Fruit fly (Drosophila melanogaster) whole organism, embryonic: Measurements from ENCODE around the gene CCHa1.

Experiments used
- CG11696 ChIP-seq: fragments of 200-800 bp; sonication (Bioruptor generic); IDR thresholded peaks from 2 replicates; pipeline ENCODE4 v1.3.6; 2022; ENCODE audit warnings: missing biosample characterization, missing genetic modification characterization
- CG12155 ChIP-seq: fragments of 200-800 bp; sonication (Bioruptor generic); optimal IDR thresholded peaks from 3 replicates; lab custom pipeline; 2016; ENCODE audit warnings: missing biosample characterization, missing genetic modification characterization
- CG13624 ChIP-seq: fragments of 200-800 bp; sonication (Bioruptor generic); optimal IDR thresholded peaks from 2 replicates; lab custom pipeline; 2016; ENCODE audit warnings: missing biosample characterization, missing genetic modification characterization
- CG14014 ChIP-seq: fragments of 200-800 bp; sonication (Bioruptor generic); IDR thresholded peaks from 2 replicates; pipeline ENCODE4 v1.3.6; 2022; ENCODE audit warnings: missing biosample characterization, missing genetic modification characterization
- CG17328 ChIP-seq: fragments of 200-800 bp; sonication (Bioruptor generic); IDR thresholded peaks from 2 replicates; pipeline ENCODE4 v1.3.6; 2022; ENCODE audit warnings: missing biosample characterization, missing genetic modification characterization
- CG17802 ChIP-seq: fragments of 200-800 bp; sonication (Bioruptor generic); optimal IDR thresholded peaks from 2 replicates; lab custom pipeline; 2018; ENCODE audit warnings: missing biosample characterization, mild to moderate bottlenecking, missing genetic modification characterization, moderate library complexity
- CG31224 ChIP-seq: fragments of 200-800 bp; sonication (Bioruptor generic); IDR thresholded peaks from 2 replicates; pipeline ENCODE4 v1.3.6; 2022; ENCODE audit warnings: missing biosample characterization, missing genetic modification characterization
- CG32772 ChIP-seq: fragments of 200-800 bp; sonication (Bioruptor generic); IDR thresholded peaks from 2 replicates; pipeline ENCODE4 v1.3.6; 2022; ENCODE audit warnings: missing biosample characterization, missing genetic modification characterization
- CG3726 ChIP-seq: fragments of 200-800 bp; sonication (Bioruptor generic); IDR thresholded peaks from 3 replicates; pipeline ENCODE4, ENCODE4 v1.3.6; 2022; ENCODE audit warnings: missing biosample characterization, missing genetic modification characterization
- CG42726 ChIP-seq: fragments of 200-800 bp; sonication (Bioruptor generic); IDR thresholded peaks from 2 replicates; pipeline ENCODE4 v1.3.6; 2022; ENCODE audit warnings: missing biosample characterization, missing genetic modification characterization; ENCODE audit not compliant: partially characterized antibody
- CG4282 ChIP-seq: fragments of 200-800 bp; sonication (Bioruptor generic); optimal IDR thresholded peaks from 2 replicates; lab custom pipeline; 2016; ENCODE audit warnings: missing biosample characterization, missing genetic modification characterization
- CG5953 ChIP-seq: fragments of 200-800 bp; sonication (Bioruptor generic); IDR thresholded peaks from 2 replicates; pipeline ENCODE4 v1.3.6; 2022; ENCODE audit warnings: missing biosample characterization, missing genetic modification characterization
- CG6254 ChIP-seq: fragments of 200-800 bp; sonication (Bioruptor generic); optimal IDR thresholded peaks from 3 replicates; lab custom pipeline; 2017; ENCODE audit warnings: mild to moderate bottlenecking, missing biosample characterization, missing genetic modification reagents, missing genetic modification characterization
- CG6813 ChIP-seq: fragments of 200-800 bp; sonication (Bioruptor generic); optimal IDR thresholded peaks from 2 replicates; lab custom pipeline; 2017; ENCODE audit warnings: missing biosample characterization, missing genetic modification characterization, mild to moderate bottlenecking, moderate library complexity, missing genetic modification reagents
- D19B ChIP-seq: fragments of 200-800 bp; sonication (Bioruptor generic); optimal IDR thresholded peaks from 2 replicates; lab custom pipeline; 2017; ENCODE audit warnings: missing biosample characterization, mild to moderate bottlenecking, missing genetic modification characterization
- Dbx ChIP-seq: fragments of 200-800 bp; sonication (Bioruptor generic); IDR thresholded peaks from 3 replicates; pipeline ENCODE4 v1.3.6; 2022; ENCODE audit warnings: missing biosample characterization, missing genetic modification characterization
- Deaf1 ChIP-seq: fragments of 200-800 bp; optimal IDR thresholded peaks from 3 replicates; lab custom pipeline; 2019; ENCODE audit warnings: missing biosample characterization, mild to moderate bottlenecking, missing genetic modification characterization, moderate library complexity
- Dip2 ChIP-seq: fragments of 200-800 bp; sonication (Bioruptor generic); IDR thresholded peaks from 2 replicates; pipeline ENCODE4 v1.3.6; 2022; ENCODE audit warnings: missing biosample characterization, missing genetic modification characterization
- Eip74EF ChIP-seq, 2 experiments: fragments of 200-800 bp in 1 of 2; fragments of >200 bp in 1 of 2; sonication (Bioruptor generic) in 1 of 2; optimal IDR thresholded peaks; 2 replicates each; lab custom pipeline; 2017 to 2019; ENCODE audit warnings: missing biosample characterization in 2 of 2, missing genetic modification characterization in 2 of 2, mild to moderate bottlenecking in 1 of 2, moderate library complexity in 1 of 2
- Hand ChIP-seq: fragments of 200-800 bp; sonication (Bioruptor generic); optimal IDR thresholded peaks from 2 replicates; lab custom pipeline; 2017; ENCODE audit warnings: mild to moderate bottlenecking, missing biosample characterization, missing genetic modification reagents, missing genetic modification characterization
- Hsf ChIP-seq: fragments of 200-800 bp; sonication (Bioruptor generic); optimal IDR thresholded peaks from 3 replicates; lab custom pipeline; 2016; ENCODE audit warnings: missing biosample characterization, missing genetic modification characterization
- MESR4 ChIP-seq: fragments of 200-800 bp; sonication (Bioruptor generic); optimal IDR thresholded peaks from 2 replicates; lab custom pipeline; 2018; ENCODE audit warnings: missing biosample characterization, mild to moderate bottlenecking, missing genetic modification characterization, moderate library complexity
- Max ChIP-seq: fragments of 200-800 bp; sonication (Bioruptor generic); optimal IDR thresholded peaks from 2 replicates; lab custom pipeline; 2016; ENCODE audit warnings: missing biosample characterization, mild to moderate bottlenecking, missing genetic modification characterization
- Neu2 ChIP-seq: fragments of 200-800 bp; sonication (Bioruptor generic); optimal IDR thresholded peaks from 3 replicates; lab custom pipeline; 2016; ENCODE audit warnings: missing biosample characterization, missing genetic modification characterization, borderline replicate concordance
- Nf-YB ChIP-seq: fragments of 200-800 bp; sonication (Bioruptor generic); optimal IDR thresholded peaks from 3 replicates; lab custom pipeline; 2019; ENCODE audit warnings: missing biosample characterization, mild to moderate bottlenecking, missing genetic modification characterization, moderate library complexity
- Oaz ChIP-seq: fragments of 200-800 bp; sonication (Bioruptor generic); IDR thresholded peaks from 2 replicates; pipeline ENCODE4 v1.3.6; 2022; ENCODE audit warnings: missing biosample characterization, missing genetic modification characterization
- Taf1 ChIP-seq: fragments of 200-800 bp; sonication (Bioruptor generic); IDR thresholded peaks from 2 replicates; pipeline ENCODE4 v1.3.6; 2022; ENCODE audit warnings: missing biosample characterization, missing genetic modification characterization
- ara ChIP-seq: fragments of 200-800 bp; sonication (Bioruptor generic); IDR thresholded peaks from 2 replicates; pipeline ENCODE4 v1.3.6; 2022; ENCODE audit warnings: missing biosample characterization, missing genetic modification characterization
- ato ChIP-seq: fragments of 200-800 bp; sonication (Bioruptor generic); IDR thresholded peaks from 2 replicates; pipeline ENCODE4 v1.3.6; 2022; ENCODE audit warnings: missing biosample characterization, missing genetic modification characterization; ENCODE audit not compliant: partially characterized antibody
- bowl ChIP-seq: fragments of 200-800 bp; sonication (Bioruptor generic); IDR thresholded peaks from 2 replicates; pipeline ENCODE4 v1.3.6; 2022; ENCODE audit warnings: missing biosample characterization, missing genetic modification characterization
- btn ChIP-seq: fragments of 200-800 bp; sonication (Bioruptor generic); optimal IDR thresholded peaks from 2 replicates; lab custom pipeline; 2016; ENCODE audit warnings: missing biosample characterization, missing genetic modification characterization
- cas ChIP-seq: fragments of 200-800 bp; sonication (Bioruptor generic); IDR thresholded peaks from 2 replicates; pipeline ENCODE4 v1.3.6; 2022; ENCODE audit warnings: missing biosample characterization, missing genetic modification characterization
- caup ChIP-seq: fragments of 200-800 bp; sonication (Bioruptor generic); optimal IDR thresholded peaks from 3 replicates; lab custom pipeline; 2017; ENCODE audit warnings: missing biosample characterization, mild to moderate bottlenecking, missing genetic modification characterization, moderate library complexity; ENCODE audit not compliant: severe bottlenecking
- cwo ChIP-seq: fragments of 200-800 bp; sonication (Bioruptor generic); optimal IDR thresholded peaks from 3 replicates; lab custom pipeline; 2017; ENCODE audit warnings: missing biosample characterization, missing genetic modification characterization, mild to moderate bottlenecking, moderate library complexity, missing genetic modification reagents
- dpn ChIP-seq, 2 experiments: fragments of 200-800 bp; sonication (Bioruptor generic); optimal IDR thresholded peaks; 3 replicates each; lab custom pipeline; 2016; ENCODE audit warnings: missing biosample characterization in 2 of 2, missing genetic modification characterization in 2 of 2
- grau ChIP-seq: fragments of 200-800 bp; optimal IDR thresholded peaks from 3 replicates; lab custom pipeline; 2019; ENCODE audit warnings: missing biosample characterization, mild to moderate bottlenecking, missing genetic modification characterization, moderate library complexity
- gsb ChIP-seq: fragments of 200-800 bp; sonication (Bioruptor generic); IDR thresholded peaks from 2 replicates; pipeline ENCODE4 v1.3.6; 2022; ENCODE audit warnings: missing biosample characterization, missing genetic modification characterization
- gt ChIP-seq: fragments of 200-800 bp; sonication (Bioruptor generic); IDR thresholded peaks from 2 replicates; pipeline ENCODE4 v1.3.6; 2022; ENCODE audit warnings: missing biosample characterization, missing genetic modification characterization
- inv ChIP-seq: fragments of 200-800 bp; sonication (Bioruptor generic); IDR thresholded peaks from 2 replicates; pipeline ENCODE4 v1.3.6; 2022; ENCODE audit warnings: missing biosample characterization, missing genetic modification characterization; ENCODE audit not compliant: partially characterized antibody
- klu ChIP-seq: fragments of 200-800 bp; sonication (Bioruptor generic); IDR thresholded peaks from 2 replicates; pipeline ENCODE4 v1.3.6; 2022; ENCODE audit warnings: missing biosample characterization, missing genetic modification characterization
- kni ChIP-seq: fragments of 200-800 bp; sonication (Bioruptor generic); optimal IDR thresholded peaks from 3 replicates; lab custom pipeline; 2017; ENCODE audit warnings: mild to moderate bottlenecking, missing biosample characterization, missing genetic modification reagents, missing genetic modification characterization
- odd ChIP-seq: fragments of 200-800 bp; sonication (Bioruptor generic); optimal IDR thresholded peaks from 2 replicates; lab custom pipeline; 2017; ENCODE audit warnings: missing biosample characterization, mild to moderate bottlenecking, missing genetic modification characterization
- otp ChIP-seq: fragments of 200-800 bp; sonication (Bioruptor generic); IDR thresholded peaks from 3 replicates; pipeline ENCODE4, ENCODE4 v1.3.6; 2022; ENCODE audit warnings: missing biosample characterization, missing genetic modification characterization
- pros ChIP-seq: fragments of 200-800 bp; sonication (Bioruptor generic); optimal IDR thresholded peaks from 3 replicates; lab custom pipeline; 2019; ENCODE audit warnings: missing biosample characterization, mild to moderate bottlenecking, missing genetic modification characterization, moderate library complexity
- sc ChIP-seq, 3 experiments: fragments of >200 bp in 2 of 3; fragments of 200-800 bp in 1 of 3; sonication (Bioruptor generic) in 1 of 3; optimal IDR thresholded peaks; 2 replicates in 2 of 3; 3 replicates in 1 of 3; lab custom pipeline; 2017; ENCODE audit warnings: mild to moderate bottlenecking in 1 of 3, missing biosample characterization in 1 of 3, missing genetic modification characterization in 1 of 3, missing genetic modification reagents in 1 of 3
- slp2 ChIP-seq: fragments of 200-800 bp; sonication (Bioruptor generic); optimal IDR thresholded peaks from 2 replicates; lab custom pipeline; 2016; ENCODE audit warnings: missing biosample characterization, missing genetic modification characterization
- so ChIP-seq: fragments of 200-800 bp; sonication (Bioruptor generic); IDR thresholded peaks from 3 replicates; pipeline ENCODE4 v1.3.6; 2022; ENCODE audit warnings: missing biosample characterization, missing genetic modification characterization
- tin ChIP-seq: fragments of 200-800 bp; sonication (Bioruptor generic); optimal IDR thresholded peaks from 3 replicates; lab custom pipeline; 2016; ENCODE audit warnings: missing biosample characterization, missing genetic modification characterization
- z ChIP-seq: fragments of 200-800 bp; sonication (Bioruptor generic); IDR thresholded peaks from 3 replicates; pipeline ENCODE4 v1.3.6; 2022; ENCODE audit warnings: missing biosample characterization, missing genetic modification characterization

The CCHa1 gene

DNA sequence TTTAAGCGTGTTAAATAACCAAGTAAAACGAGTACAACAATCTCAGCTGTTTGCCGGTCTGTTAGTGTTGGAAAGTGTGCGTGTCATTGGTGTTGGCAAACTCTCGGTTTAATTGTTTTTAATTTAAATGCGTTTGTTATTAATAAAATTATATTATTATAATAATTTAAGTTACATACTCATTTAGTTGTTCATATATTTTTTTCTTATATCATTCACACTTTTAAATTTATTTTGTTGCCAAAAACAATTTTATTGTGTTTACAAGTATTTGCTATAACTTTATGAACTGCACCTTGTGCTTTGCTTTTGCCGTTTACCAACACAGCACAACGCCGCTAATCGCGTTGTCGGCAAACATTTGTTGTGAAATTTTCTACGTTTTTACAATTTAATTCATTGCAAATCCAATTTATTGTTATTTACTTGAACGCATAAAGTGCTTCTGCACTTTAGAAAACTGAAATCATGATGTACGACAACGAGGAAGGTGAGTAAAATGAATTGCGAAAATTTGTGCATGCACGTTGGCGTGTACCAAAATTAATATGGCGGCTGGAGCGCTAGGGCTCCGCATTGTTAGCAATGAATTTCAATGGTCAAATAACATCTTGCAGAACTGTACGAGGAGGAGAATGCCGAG is 29.0 kb upstream of the CCHa1 start, which contains the start of the genes 140up and Polr2B (continued):
- TF ChIP-seq Taf1 (GFP tag; lab: Robert Waterston, UW) (peak; percentile 87), CG3726 (GFP tag; lab: Robert Waterston, UW) (peak; percentile 67; the same call in 2 of the 3 replicates), pros (GFP tag; lab: Kevin White, UChicago) (no peak), CG31224 (GFP tag; lab: Robert Waterston, UW) (peak; percentile 86), tin (GFP tag; lab: Kevin White, UChicago) (peak; percentile 94), klu (GFP tag; lab: Robert Waterston, UW) (peak; percentile 95), slp2 (GFP tag; lab: Kevin White, UChicago) (peak; percentile 29), CG42726 (GFP tag; lab: Robert Waterston, UW) (no peak), Oaz (peak; percentile 63), inv (no peak), Eip74EF (GFP tag; optimal IDR thresholded peaks at IDR 0.05; lab: Kevin White, UChicago) (no peak), grau (tag; lab: Kevin White, UChicago) (peak; percentile 94), ara (GFP tag; lab: Robert Waterston, UW) (peak; percentile 91), CG11696 (GFP tag; lab: Robert Waterston, UW) (peak; percentile 69), otp (peak; percentile 76; the same call in 2 of the 3 replicates), CG4282 (GFP tag; lab: Kevin White, UChicago) (peak; percentile 46), kni (GFP tag; lab: Kevin White, UChicago) (peak; percentile 47), gsb (GFP tag; lab: Robert Waterston, UW) (peak; percentile 84), CG6813 (GFP tag; lab: Kevin White, UChicago) (peak; percentile 74), CG13624 (GFP tag; lab: Kevin White, UChicago) (peak; percentile 80), caup (peak; percentile 92), Hand (GFP tag; lab: Kevin White, UChicago) (peak; percentile 72), CG14014 (GFP tag; lab: Robert Waterston, UW) (peak; percentile 88), Nf-YB (GFP tag; lab: Kevin White, UChicago) (peak; percentile 70), gt (GFP tag; lab: Robert Waterston, UW) (peak; percentile 78), CG5953 (GFP tag; lab: Robert Waterston, UW) (peak; percentile 59), dpn (GFP tag; optimal IDR thresholded peaks at IDR 0.05; lab: Kevin White, UChicago) (peak; percentile 83 to 95), btn (GFP tag; lab: Kevin White, UChicago) (peak; percentile 20), so (GFP tag; lab: Robert Waterston, UW) (peak; percentile 90), Hsf (GFP tag; lab: Kevin White, UChicago) (peak; percentile 87), sc (optimal IDR thresholded peaks at IDR 0.05; lab: Kevin White, UChicago) (no peak), sc (GFP tag; optimal IDR thresholded peaks at IDR 0.05; lab: Kevin White, UChicago) (peak; percentile 88), MESR4 (peak; percentile 91), Dbx (GFP tag; lab: Robert Waterston, UW) (peak; percentile 97), cwo (peak; percentile 83), Dip2 (peak; percentile 44; the same call in 1 of the 2 replicates), bowl (GFP tag; lab: Robert Waterston, UW) (peak; percentile 72; the same call in 1 of the 2 replicates), CG12155 (peak; percentile 94), D19B (GFP tag; lab: Kevin White, UChicago) (peak; percentile 79), odd (GFP tag; lab: Kevin White, UChicago) (peak; percentile 80), CG17802 (tag; lab: Kevin White, UChicago) (peak; percentile 76), CG17328 (GFP tag; lab: Robert Waterston, UW) (peak; percentile 87), CG32772 (GFP tag; lab: Robert Waterston, UW) (peak; percentile 93), Deaf1 (tag; lab: Kevin White, UChicago) (peak; percentile 72), cas (GFP tag; lab: Robert Waterston, UW) (peak; percentile 78), ato (GFP tag; lab: Robert Waterston, UW) (no peak), Max (GFP tag; lab: Kevin White, UChicago) (peak; percentile 89), Neu2 (GFP tag; lab: Kevin White, UChicago) (no peak), z (GFP tag; lab: Robert Waterston, UW) (no peak), CG6254 (GFP tag; lab: Kevin White, UChicago) (peak; percentile 76)
